Worm (Caenorhabditis elegans) whole organism, young adult: Measurements from ENCODE around the gene pei-1.
A peak's percentile ranks its signal among the peaks of the same experiment; 100 is the strongest.
"Not testable (repeated sequence)": the region's sequence is repeated elsewhere in the genome, so short reads cannot be mapped to it uniquely, and the experiment has no call there.

Experiments
- B0019.2 ChIP-seq: fragments of 200-800 bp; sonication (Bioruptor generic); conservative IDR thresholded peaks from 2 replicates; pipeline ENCODE4 v1.3.6; 2022; ENCODE audit warnings: missing genetic modification reagents, missing genetic modification characterization, missing compliant biosample characterization
- C06A6.2 ChIP-seq: fragments of 200-800 bp; sonication (Bioruptor generic); conservative IDR thresholded peaks from 2 replicates; pipeline ENCODE4 v1.3.6; 2022; ENCODE audit warnings: missing genetic modification characterization, missing compliant biosample characterization
- F10E7.11 ChIP-seq: sonication (generic microtip); optimal IDR thresholded peaks from 2 replicates; lab custom pipeline; 2017; ENCODE audit warnings: mild to moderate bottlenecking, missing genetic modification characterization, moderate library complexity, missing compliant biosample characterization
- F22D6.2 ChIP-seq: sonication (generic microtip); optimal IDR thresholded peaks from 2 replicates; lab custom pipeline; 2016; ENCODE audit warnings: mild to moderate bottlenecking, missing genetic modification characterization, missing compliant biosample characterization
- F49E8.2 ChIP-seq: sonication (generic microtip); optimal IDR thresholded peaks from 3 replicates; lab custom pipeline; 2017; ENCODE audit warnings: missing genetic modification characterization, mild to moderate bottlenecking, missing compliant biosample characterization, antibody characterized with exemption, moderate library complexity; ENCODE audit not compliant: insufficient read depth
- F52B5.7 ChIP-seq: sonication (generic microtip); optimal IDR thresholded peaks from 2 replicates; lab custom pipeline; 2016; ENCODE audit warnings: mild to moderate bottlenecking, missing genetic modification characterization, missing compliant biosample characterization
- F55B11.4 ChIP-seq: sonication (generic microtip); optimal IDR thresholded peaks from 2 replicates; lab custom pipeline; 2016; ENCODE audit warnings: missing compliant biosample characterization, missing genetic modification characterization, borderline replicate concordance; ENCODE audit not compliant: insufficient read depth
- F57A8.1 ChIP-seq: fragments of 200-800 bp; sonication (Bioruptor generic); optimal IDR thresholded peaks from 2 replicates; lab custom pipeline; 2018; ENCODE audit warnings: mild to moderate bottlenecking, missing genetic modification characterization, moderate library complexity, missing compliant biosample characterization
- K12H6.12 ChIP-seq: fragments of 200-800 bp; sonication (Bioruptor generic); optimal IDR thresholded peaks from 2 replicates; lab custom pipeline; 2018; ENCODE audit warnings: mild to moderate bottlenecking, missing genetic modification characterization, missing compliant biosample characterization
- Y53F4B.3 ChIP-seq: fragments of 200-800 bp; sonication (Bioruptor generic); IDR thresholded peaks from 2 replicates; pipeline ENCODE4 v1.3.6; 2022; ENCODE audit warnings: missing genetic modification reagents, missing genetic modification characterization, missing compliant biosample characterization
- Y95B8A.8 ChIP-seq: fragments of 200-800 bp; sonication (Bioruptor generic); IDR thresholded peaks from 2 replicates; pipeline ENCODE4 v1.3.6; 2022; ENCODE audit warnings: missing genetic modification reagents, missing genetic modification characterization, missing compliant biosample characterization
- ZK185.1 ChIP-seq: sonication (generic microtip); optimal IDR thresholded peaks from 2 replicates; lab custom pipeline; 2016; ENCODE audit warnings: mild to moderate bottlenecking, missing genetic modification characterization, missing compliant biosample characterization; ENCODE audit not compliant: poor library complexity, severe bottlenecking
- akir-1 ChIP-seq: fragments of 200-800 bp; sonication (Bioruptor generic); optimal IDR thresholded peaks from 2 replicates; lab custom pipeline; 2018; ENCODE audit warnings: mild to moderate bottlenecking, missing genetic modification characterization, moderate library complexity, missing compliant biosample characterization
- aptf-3 ChIP-seq: fragments of 200-800 bp; sonication (Bioruptor generic); IDR thresholded peaks from 2 replicates; pipeline ENCODE4 v1.3.6; 2022; ENCODE audit warnings: missing genetic modification characterization, missing compliant biosample characterization
- athp-1 ChIP-seq: sonication (generic microtip); optimal IDR thresholded peaks from 2 replicates; lab custom pipeline; 2017; ENCODE audit warnings: mild to moderate bottlenecking, missing genetic modification characterization, missing compliant biosample characterization
- cebp-1 ChIP-seq, 2 experiments: fragments of 200-800 bp in 1 of 2; sonication (Bioruptor generic) in 1 of 2; sonication (generic microtip) in 1 of 2; IDR thresholded peaks in 1 of 2; optimal IDR thresholded peaks in 1 of 2; 2 replicates each; pipeline versions ENCODE4 v1.3.6 to Lab custom; 2017 to 2022; ENCODE audit warnings: missing compliant biosample characterization in 2 of 2, missing genetic modification characterization in 2 of 2, mild to moderate bottlenecking in 1 of 2, missing genetic modification reagents in 1 of 2, moderate library complexity in 1 of 2
- cebp-2 ChIP-seq: fragments of 200-800 bp; sonication (Bioruptor generic); IDR thresholded peaks from 2 replicates; pipeline ENCODE4 v1.3.6; 2022; ENCODE audit warnings: missing genetic modification characterization, missing compliant biosample characterization
- ceh-100 ChIP-seq: fragments of 200-800 bp; sonication (Bioruptor generic); IDR thresholded peaks from 2 replicates; pipeline ENCODE4 v1.3.6; 2022; ENCODE audit warnings: missing genetic modification reagents, missing genetic modification characterization, missing compliant biosample characterization
- ceh-58 ChIP-seq: fragments of 200-800 bp; sonication (Bioruptor generic); IDR thresholded peaks from 2 replicates; pipeline ENCODE4 v1.3.6; 2022; ENCODE audit warnings: missing genetic modification characterization, missing compliant biosample characterization
- ceh-79 ChIP-seq: sonication (generic microtip); optimal IDR thresholded peaks from 2 replicates; lab custom pipeline; 2017; ENCODE audit warnings: mild to moderate bottlenecking, missing genetic modification characterization, missing compliant biosample characterization
- dox-1 ChIP-seq: fragments of 200-800 bp; sonication (Bioruptor generic); IDR thresholded peaks from 2 replicates; pipeline ENCODE4 v1.3.6; 2022; ENCODE audit warnings: missing genetic modification reagents, missing genetic modification characterization, missing compliant biosample characterization
- egl-18 ChIP-seq: fragments of 200-800 bp; sonication (Bioruptor generic); IDR thresholded peaks from 2 replicates; pipeline ENCODE4 v1.3.6; 2022; ENCODE audit warnings: missing genetic modification reagents, missing genetic modification characterization, missing compliant biosample characterization
- egl-44 ChIP-seq: fragments of 200-800 bp; sonication (Bioruptor generic); IDR thresholded peaks from 2 replicates; pipeline ENCODE4 v1.3.6; 2022; ENCODE audit warnings: missing genetic modification reagents, missing genetic modification characterization, missing compliant biosample characterization
- ets-4 ChIP-seq: fragments of 200-800 bp; sonication (Bioruptor generic); optimal IDR thresholded peaks from 2 replicates; lab custom pipeline; 2018; ENCODE audit warnings: mild to moderate bottlenecking, missing genetic modification characterization, missing compliant biosample characterization
- fkh-3 ChIP-seq: sonication (generic microtip); optimal IDR thresholded peaks from 2 replicates; lab custom pipeline; 2016; ENCODE audit warnings: mild to moderate bottlenecking, missing genetic modification characterization, missing compliant biosample characterization
- him-1 ChIP-seq: sonication (generic microtip); optimal IDR thresholded peaks from 2 replicates; lab custom pipeline; 2016; ENCODE audit warnings: missing genotype, missing genetic modification reagents, missing genetic modification characterization, missing compliant biosample characterization
- hsf-1 ChIP-seq: fragments of 200-800 bp; sonication (Bioruptor generic); IDR thresholded peaks from 2 replicates; pipeline ENCODE4 v1.3.6; 2022; ENCODE audit warnings: missing genetic modification reagents, missing genetic modification characterization, missing compliant biosample characterization
- let-607 ChIP-seq, 2 experiments: fragments of 200-800 bp in 1 of 2; sonication (Bioruptor generic) in 1 of 2; sonication (generic microtip) in 1 of 2; optimal IDR thresholded peaks; 2 replicates each; lab custom pipeline; 2016 to 2018; ENCODE audit warnings: mild to moderate bottlenecking in 2 of 2, missing compliant biosample characterization in 2 of 2, missing genetic modification characterization in 2 of 2, moderate library complexity in 2 of 2, missing genotype in 1 of 2
- lin-26 ChIP-seq: fragments of 200-800 bp; sonication (Bioruptor generic); IDR thresholded peaks from 2 replicates; pipeline ENCODE4 v1.3.6; 2022; ENCODE audit warnings: missing genetic modification reagents, missing genetic modification characterization, missing compliant biosample characterization
- lin-35 ChIP-seq, 3 experiments: fragments of 150-350 bp in 2 of 3; sonication (generic microtip) in 1 of 3; optimal IDR thresholded peaks; 2 replicates each; lab custom pipeline; 2014 to 2018; ENCODE audit warnings: missing biosample characterization in 3 of 3, missing genetic modification characterization in 3 of 3, missing genetic modification reagents in 3 of 3
- lin-54 ChIP-seq: fragments of 200-800 bp; sonication (Bioruptor generic); optimal IDR thresholded peaks from 2 replicates; lab custom pipeline; 2018; ENCODE audit warnings: mild to moderate bottlenecking, missing genetic modification characterization, missing compliant biosample characterization
- madf-10 ChIP-seq: sonication (generic microtip); optimal IDR thresholded peaks from 2 replicates; lab custom pipeline; 2016; ENCODE audit warnings: mild to moderate bottlenecking, missing genetic modification characterization, missing compliant biosample characterization
- mcd-1 ChIP-seq: fragments of 200-800 bp; sonication (Bioruptor generic); IDR thresholded peaks from 2 replicates; pipeline ENCODE4 v1.3.6; 2022; ENCODE audit warnings: missing genetic modification reagents, missing genetic modification characterization, missing compliant biosample characterization
- nfyb-1 ChIP-seq: fragments of 200-800 bp; sonication (Bioruptor generic); IDR thresholded peaks from 2 replicates; pipeline ENCODE4 v1.3.6; 2022; ENCODE audit warnings: missing genetic modification reagents, missing genetic modification characterization, missing compliant biosample characterization
- nhr-179 ChIP-seq: sonication (generic microtip); optimal IDR thresholded peaks from 2 replicates; lab custom pipeline; 2016; ENCODE audit warnings: mild to moderate bottlenecking, missing genetic modification characterization, missing compliant biosample characterization
- nhr-27 ChIP-seq: fragments of 200-800 bp; sonication (Bioruptor generic); optimal IDR thresholded peaks from 2 replicates; lab custom pipeline; 2018; ENCODE audit warnings: mild to moderate bottlenecking, missing genetic modification characterization, moderate library complexity, missing compliant biosample characterization
- nhr-80 ChIP-seq: sonication (generic microtip); optimal IDR thresholded peaks from 2 replicates; lab custom pipeline; 2016; ENCODE audit warnings: missing genetic modification characterization, missing compliant biosample characterization
- pha-4 ChIP-seq: fragments of 150-350 bp; sonication (generic microtip); optimal IDR thresholded peaks from 2 replicates; lab custom pipeline; 2014; ENCODE audit warnings: missing biosample characterization, missing genetic modification reagents, missing genetic modification characterization
- rpc-1 ChIP-seq, 2 experiments: fragments of 150-350 bp in 1 of 2; sonication (generic microtip) in 1 of 2; optimal IDR thresholded peaks; 2 replicates each; lab custom pipeline; 2014 to 2018; ENCODE audit warnings: missing biosample characterization in 1 of 2, missing genetic modification characterization in 1 of 2, missing genetic modification reagents in 1 of 2, missing genotype in 1 of 2
- ztf-22 ChIP-seq: fragments of 200-800 bp; sonication (Bioruptor generic); optimal IDR thresholded peaks from 2 replicates; lab custom pipeline; 2018; ENCODE audit warnings: mild to moderate bottlenecking, missing genetic modification characterization, moderate library complexity, missing compliant biosample characterization
- ztf-26 ChIP-seq: sonication (generic microtip); optimal IDR thresholded peaks from 2 replicates; lab custom pipeline; 2017; ENCODE audit warnings: missing genetic modification characterization, missing compliant biosample characterization

The pei-1 gene

ce11 chrIV:9595779-9596406, 3.6 kb upstream of the pei-1 start, which contains the start of the genes F27C8.3 and F27C8.2:
TSS of gene F27C8.3 (minus strand) at chrIV:9595879.
TSS of gene F27C8.2 (plus strand) at chrIV:9596356.
- TF ChIP-seq lin-35 (GFP tag; optimal IDR thresholded peaks at IDR 0.05; lab: Kevin White, UChicago); Y53F4B.3 (GFP tag; lab: Robert Waterston, UW); him-1 (tag; lab: Kevin White, UChicago): not testable (repeated sequence)

ce11 chrIV:9593456-9593855, 1.1 kb upstream of the pei-1 start, which contains the start of gene spp-18:
TSS of gene spp-18 (plus strand) at chrIV:9593712.
- TF ChIP-seq nhr-80 = peak; percentile 87
- TF ChIP-seq dox-1 = 0 out of 2 replicates have a peak, but pooled peaks have one; percentile 37
- peak; percentile 68; the same call in 1 of the 2 replicates for TF ChIP-seq cebp-1 (GFP tag; IDR thresholded peaks at IDR 0.05; lab: Robert Waterston, UW)
- no peak for TF ChIP-seq cebp-1 (tag; optimal IDR thresholded peaks at IDR 0.05; lab: Kevin White, UChicago)
- TF ChIP-seq madf-10 (tag; lab: Kevin White, UChicago) = no peak
- peak; percentile 75 for TF ChIP-seq ets-4 (GFP tag; lab: Kevin White, UChicago)
- TF ChIP-seq, all 124 proteins: peak for 4

- no peak; the same call in 1 of the 2 replicates for TF ChIP-seq mcd-1 (GFP tag; lab: Robert Waterston, UW)
- peak; percentile 55; the same call in 1 of the 2 replicates for TF ChIP-seq hsf-1 (GFP tag; lab: Robert Waterston, UW)
- no peak for TF ChIP-seq egl-44 (GFP tag; lab: Robert Waterston, UW)
- TF ChIP-seq F55B11.4 (tag; lab: Kevin White, UChicago) = no peak
- no peak for TF ChIP-seq athp-1 (tag; lab: Kevin White, UChicago)
- TF ChIP-seq nhr-179 (tag; lab: Kevin White, UChicago) = no peak
- TF ChIP-seq nhr-27 (tag; lab: Kevin White, UChicago) = no peak
- TF ChIP-seq aptf-3 (GFP tag; lab: Robert Waterston, UW) = no peak
- no peak for TF ChIP-seq ztf-26 (tag; lab: Kevin White, UChicago)
- no peak for TF ChIP-seq K12H6.12 (tag; lab: Kevin White, UChicago)
- TF ChIP-seq rpc-1 (optimal IDR thresholded peaks at IDR 0.05; lab: Kevin White, UChicago) = no peak
- TF ChIP-seq rpc-1 (tag; optimal IDR thresholded peaks at IDR 0.05; lab: Kevin White, UChicago) = no peak
- TF ChIP-seq F57A8.1 = no peak
- no peak for TF ChIP-seq nhr-80
- no peak for TF ChIP-seq ceh-58 (GFP tag; lab: Robert Waterston, UW)
- no peak for TF ChIP-seq pha-4 (tag; lab: Kevin White, UChicago)
- 0 out of 2 replicates have a peak, but pooled peaks have one; percentile 63 for TF ChIP-seq Y95B8A.8 (GFP tag; lab: Robert Waterston, UW)
- no peak for TF ChIP-seq egl-18 (GFP tag; lab: Robert Waterston, UW)
- no peak for TF ChIP-seq let-607 (tag; optimal IDR thresholded peaks at IDR 0.05; lab: Kevin White, UChicago)
- TF ChIP-seq ceh-79 (tag; lab: Kevin White, UChicago) = no peak
- TF ChIP-seq F49E8.2 (tag; lab: Kevin White, UChicago) = peak; percentile 70
- TF ChIP-seq dox-1 = peak; percentile 80; the same call in 1 of the 2 replicates
- no peak for TF ChIP-seq ZK185.1 (tag; lab: Kevin White, UChicago)
- no peak for TF ChIP-seq ceh-100
- no peak for TF ChIP-seq lin-26 (GFP tag; lab: Robert Waterston, UW)
- no peak for TF ChIP-seq fkh-3 (tag; lab: Kevin White, UChicago)
- TF ChIP-seq C06A6.2 (GFP tag; lab: Robert Waterston, UW) = no peak
- TF ChIP-seq lin-54 = peak; percentile 91
- no peak for TF ChIP-seq nfyb-1 (GFP tag; lab: Robert Waterston, UW)
- no peak for TF ChIP-seq F22D6.2 (tag; lab: Kevin White, UChicago)
- no peak for TF ChIP-seq cebp-2 (GFP tag; lab: Robert Waterston, UW)
- no peak for TF ChIP-seq F10E7.11
- no peak for TF ChIP-seq B0019.2 (GFP tag; lab: Robert Waterston, UW)
- no peak for TF ChIP-seq akir-1 (GFP tag; lab: Kevin White, UChicago)
- no peak for TF ChIP-seq F52B5.7 (tag; lab: Kevin White, UChicago)
- no peak for TF ChIP-seq ztf-22 (GFP tag; lab: Kevin White, UChicago)
Measured at ce11 chrIV:9588784-9589457, 3.4 kb downstream of the pei-1 start, which contains the start of gene trcs-1. TSS of gene trcs-1 (minus strand) at chrIV:9588834.
